Fruit fly (Drosophila melanogaster): Measurements from ENCODE around the gene mRpL3.

DNA sequence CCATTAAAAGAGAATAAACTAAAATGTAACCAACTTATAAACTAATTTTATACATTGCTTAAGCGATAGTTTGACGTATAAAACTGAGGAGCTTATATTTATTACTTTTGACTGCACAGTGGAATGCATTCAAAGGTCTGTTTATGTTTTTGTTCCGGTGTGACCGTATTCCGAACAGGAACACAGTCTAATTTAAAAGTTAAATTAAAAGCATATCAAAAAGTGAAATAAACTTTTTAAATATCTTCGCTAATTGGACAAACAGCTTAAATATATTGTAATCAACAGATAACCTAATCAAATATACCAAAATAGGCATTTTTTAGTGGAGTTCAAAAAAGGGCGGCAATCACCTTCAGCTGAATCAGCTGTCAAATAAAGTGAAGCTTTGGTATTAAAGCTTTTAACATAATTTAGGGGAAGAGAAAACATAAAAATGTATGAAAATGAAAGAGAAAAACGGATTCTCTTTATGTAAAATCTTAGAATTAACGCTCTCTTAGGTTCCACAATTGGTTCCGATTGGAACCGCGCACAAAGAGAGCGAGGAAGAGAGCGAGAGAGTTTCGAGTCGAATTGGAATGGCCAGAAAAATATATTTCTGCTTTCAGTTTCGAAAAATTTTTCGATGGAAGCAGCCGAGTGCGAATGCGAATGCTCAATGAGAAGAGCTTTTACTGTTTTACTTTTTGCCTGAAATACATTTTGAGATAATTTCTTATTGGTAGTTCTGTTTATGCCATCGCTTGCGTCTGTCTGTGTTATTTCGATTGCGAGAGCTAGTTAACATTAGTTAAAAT is 42.9 kb downstream of the mRpL3 start, which contains the start of the genes PGRP-LE and sd:
- no peak for TF ChIP-seq h (optimal IDR thresholded peaks at IDR 0.05)
- no peak for TF ChIP-seq insv (optimal IDR thresholded peaks at IDR 0.05)
- TF ChIP-seq Myc (optimal IDR thresholded peaks at IDR 0.05): no peak
- TF ChIP-seq Sin3A (optimal IDR thresholded peaks at IDR 0.05): no peak
- no peak for TF ChIP-seq psq (optimal IDR thresholded peaks at IDR 0.05)

Measured in Kc167 (cell line).